Worm (Caenorhabditis elegans) whole organism, young adult: Measurements from ENCODE around the gene glb-34.
"Not testable (repeated sequence)": the region's sequence is repeated elsewhere in the genome, so short reads cannot be mapped to it uniquely, and the experiment has no call there.

Source experiments
- C17E4.6 ChIP-seq: fragments of 200-800 bp; sonication (Bioruptor generic); IDR thresholded peaks from 2 replicates; pipeline ENCODE4 v1.3.6; 2022; ENCODE audit warnings: missing genetic modification reagents, missing genetic modification characterization, missing compliant biosample characterization
- D2030.7 ChIP-seq: fragments of 200-800 bp; sonication (Bioruptor generic); IDR thresholded peaks from 2 replicates; pipeline ENCODE4 v1.3.6; 2022; ENCODE audit warnings: missing genetic modification reagents, missing genetic modification characterization, missing compliant biosample characterization
- F10E7.11 ChIP-seq: sonication (generic microtip); optimal IDR thresholded peaks from 2 replicates; lab custom pipeline; 2017; ENCODE audit warnings: mild to moderate bottlenecking, missing genetic modification characterization, moderate library complexity, missing compliant biosample characterization
- F22D6.2 ChIP-seq: sonication (generic microtip); optimal IDR thresholded peaks from 2 replicates; lab custom pipeline; 2016; ENCODE audit warnings: mild to moderate bottlenecking, missing genetic modification characterization, missing compliant biosample characterization
- F37B4.10 ChIP-seq: fragments of 200-800 bp; sonication (Bioruptor generic); IDR thresholded peaks from 2 replicates; pipeline ENCODE4 v1.3.6; 2022; ENCODE audit warnings: missing genetic modification characterization, missing compliant biosample characterization
- K11D2.4 ChIP-seq: fragments of 200-800 bp; sonication (Bioruptor generic); IDR thresholded peaks from 2 replicates; pipeline ENCODE4 v1.3.6; 2022; ENCODE audit warnings: missing genetic modification reagents, missing genetic modification characterization, missing compliant biosample characterization
- Y95B8A.8 ChIP-seq: fragments of 200-800 bp; sonication (Bioruptor generic); IDR thresholded peaks from 2 replicates; pipeline ENCODE4 v1.3.6; 2022; ENCODE audit warnings: missing genetic modification reagents, missing genetic modification characterization, missing compliant biosample characterization
- aptf-2 ChIP-seq: fragments of 200-800 bp; sonication (Bioruptor generic); conservative IDR thresholded peaks from 2 replicates; pipeline ENCODE4 v1.3.6; 2022; ENCODE audit warnings: missing genetic modification reagents, missing genetic modification characterization, missing compliant biosample characterization
- athp-1 ChIP-seq: sonication (generic microtip); optimal IDR thresholded peaks from 2 replicates; lab custom pipeline; 2017; ENCODE audit warnings: mild to moderate bottlenecking, missing genetic modification characterization, missing compliant biosample characterization
- attf-6 ChIP-seq: fragments of 200-800 bp; sonication (Bioruptor generic); IDR thresholded peaks from 2 replicates; pipeline ENCODE4 v1.3.6; 2022; ENCODE audit warnings: missing genetic modification reagents, missing genetic modification characterization, missing compliant biosample characterization
- ceh-58 ChIP-seq: fragments of 200-800 bp; sonication (Bioruptor generic); IDR thresholded peaks from 2 replicates; pipeline ENCODE4 v1.3.6; 2022; ENCODE audit warnings: missing genetic modification characterization, missing compliant biosample characterization
- chd-7 ChIP-seq: sonication (generic microtip); optimal IDR thresholded peaks from 2 replicates; lab custom pipeline; 2016; ENCODE audit warnings: mild to moderate bottlenecking, missing genetic modification characterization, moderate library complexity, missing compliant biosample characterization
- die-1 ChIP-seq: sonication (generic microtip); optimal IDR thresholded peaks from 2 replicates; lab custom pipeline; 2016; ENCODE audit warnings: missing genotype, mild to moderate bottlenecking, missing genetic modification characterization, missing compliant biosample characterization
- dox-1 ChIP-seq: fragments of 200-800 bp; sonication (Bioruptor generic); IDR thresholded peaks from 2 replicates; pipeline ENCODE4 v1.3.6; 2022; ENCODE audit warnings: missing genetic modification reagents, missing genetic modification characterization, missing compliant biosample characterization
- ets-4 ChIP-seq: fragments of 200-800 bp; sonication (Bioruptor generic); optimal IDR thresholded peaks from 2 replicates; lab custom pipeline; 2018; ENCODE audit warnings: mild to moderate bottlenecking, missing genetic modification characterization, missing compliant biosample characterization
- hlh-26 ChIP-seq: fragments of 200-800 bp; sonication (Bioruptor generic); conservative IDR thresholded peaks from 2 replicates; pipeline ENCODE4 v1.3.6; 2022; ENCODE audit warnings: missing genetic modification reagents, missing genetic modification characterization, missing compliant biosample characterization
- hmg-1.2 ChIP-seq: fragments of 200-800 bp; sonication (Bioruptor generic); IDR thresholded peaks from 2 replicates; pipeline ENCODE4 v1.3.6; 2022; ENCODE audit warnings: missing genetic modification reagents, missing genetic modification characterization, missing compliant biosample characterization
- hmg-20 ChIP-seq: fragments of 200-800 bp; sonication (Bioruptor generic); IDR thresholded peaks from 2 replicates; pipeline ENCODE4 v1.3.6; 2022; ENCODE audit warnings: missing genetic modification reagents, missing genetic modification characterization, missing compliant biosample characterization
- hsf-1 ChIP-seq: fragments of 200-800 bp; sonication (Bioruptor generic); IDR thresholded peaks from 2 replicates; pipeline ENCODE4 v1.3.6; 2022; ENCODE audit warnings: missing genetic modification reagents, missing genetic modification characterization, missing compliant biosample characterization
- let-607 ChIP-seq, 2 experiments: fragments of 200-800 bp in 1 of 2; sonication (Bioruptor generic) in 1 of 2; sonication (generic microtip) in 1 of 2; optimal IDR thresholded peaks; 2 replicates each; lab custom pipeline; 2016 to 2018; ENCODE audit warnings: mild to moderate bottlenecking in 2 of 2, missing compliant biosample characterization in 2 of 2, missing genetic modification characterization in 2 of 2, moderate library complexity in 2 of 2, missing genotype in 1 of 2
- mes-4 ChIP-seq: sonication (generic microtip); optimal IDR thresholded peaks from 2 replicates; lab custom pipeline; 2016; ENCODE audit warnings: missing genotype, missing genetic modification characterization, missing compliant biosample characterization
- nfya-1 ChIP-seq: sonication (generic microtip); optimal IDR thresholded peaks from 2 replicates; lab custom pipeline; 2017; ENCODE audit warnings: antibody characterized with exemption, missing compliant biosample characterization, missing genetic modification characterization, borderline replicate concordance; ENCODE audit not compliant: insufficient read depth
- nhr-80 ChIP-seq: sonication (generic microtip); optimal IDR thresholded peaks from 2 replicates; lab custom pipeline; 2016; ENCODE audit warnings: missing genetic modification characterization, missing compliant biosample characterization
- pha-4 ChIP-seq: fragments of 150-350 bp; sonication (generic microtip); optimal IDR thresholded peaks from 2 replicates; lab custom pipeline; 2014; ENCODE audit warnings: missing biosample characterization, missing genetic modification reagents, missing genetic modification characterization
- snpc-1.3 ChIP-seq: sonication (generic microtip); optimal IDR thresholded peaks from 2 replicates; lab custom pipeline; 2017; ENCODE audit warnings: missing genetic modification characterization, mild to moderate bottlenecking, missing compliant biosample characterization, antibody characterized with exemption, moderate library complexity, missing genotype, missing genetic modification reagents; ENCODE audit not compliant: insufficient read depth
- snpc-4 ChIP-seq, 5 experiments: fragments of 150-350 bp in 1 of 5; sonication (generic microtip) in 4 of 5; optimal IDR thresholded peaks; 2 replicates each; lab custom pipeline; 2014 to 2018; ENCODE audit warnings: missing genetic modification characterization in 5 of 5, missing biosample characterization in 3 of 5, antibody characterized with exemption in 2 of 5, mild to moderate bottlenecking in 2 of 5, missing compliant biosample characterization in 2 of 5, missing genotype in 2 of 5, moderate library complexity in 2 of 5, missing genetic modification reagents in 1 of 5
- tlf-1 ChIP-seq: fragments of 200-800 bp; sonication (Bioruptor generic); optimal IDR thresholded peaks from 2 replicates; lab custom pipeline; 2018; ENCODE audit warnings: mild to moderate bottlenecking, missing genetic modification characterization, missing compliant biosample characterization

glb-34 gene

ce11 chrIV:14562649-14563268 is 9.7 kb downstream of the glb-34 start:
- no peak for TF ChIP-seq Y95B8A.8
- peak; percentile 44 for TF ChIP-seq nhr-80 (tag; lab: Kevin White, UChicago)
- TF ChIP-seq snpc-4 (GFP tag; optimal IDR thresholded peaks at IDR 0.05; lab: Kevin White, UChicago): peak; percentile 34
- TF ChIP-seq snpc-4 (tag; optimal IDR thresholded peaks at IDR 0.05; lab: Kevin White, UChicago): peak; percentile 8 to 87 (median 44)
- TF ChIP-seq attf-6: peak; percentile 27; the same call in 1 of the 2 replicates
- no peak for TF ChIP-seq hmg-20 (GFP tag; lab: Robert Waterston, UW)

- TF ChIP-seq hsf-1 (GFP tag; lab: Robert Waterston, UW) (no peak), hlh-26 (GFP tag; lab: Robert Waterston, UW) (no peak), aptf-2 (GFP tag; lab: Robert Waterston, UW) (no peak), pha-4 (tag; lab: Kevin White, UChicago) (peak; percentile 20)
These were observed 10.8 kb downstream of the glb-34 start for ce11 chrIV:14561677-14562076.

ce11 chrIV:14559267-14559666 is 13.2 kb downstream of the glb-34 start:
- TF ChIP-seq snpc-1.3 (tag; lab: Kevin White, UChicago) (no peak), C17E4.6 (GFP tag; lab: Robert Waterston, UW) (no peak), dox-1 (GFP tag; lab: Robert Waterston, UW) (no peak), chd-7 (tag; lab: Kevin White, UChicago) (no peak), athp-1 (tag; lab: Kevin White, UChicago) (no peak), hmg-1.2 (GFP tag; lab: Robert Waterston, UW) (no peak), F37B4.10 (no peak)
- TF ChIP-seq, all 124 proteins: peak for 0

- TF ChIP-seq ets-4 (GFP tag; lab: Kevin White, UChicago) (no peak), F10E7.11 (tag; lab: Kevin White, UChicago) (no peak), F22D6.2 (tag; lab: Kevin White, UChicago) (no peak), tlf-1 (no peak), K11D2.4 (GFP tag; lab: Robert Waterston, UW) (no peak), die-1 (tag; lab: Kevin White, UChicago) (no peak), let-607 (tag; optimal IDR thresholded peaks at IDR 0.05; lab: Kevin White, UChicago) (no peak), C17E4.6 (GFP tag; lab: Robert Waterston, UW) (no peak)
- TF ChIP-seq, all 124 proteins: peak for 0
These were observed 14.9 kb downstream of the glb-34 start for ce11 chrIV:14557642-14558041.

- TF ChIP-seq mes-4 (tag; lab: Kevin White, UChicago): no peak
- no peak for TF ChIP-seq ceh-58 (GFP tag; lab: Robert Waterston, UW)
These were observed 17.7 kb downstream of the glb-34 start, which contains the start of gene Y57G11B.6 for ce11 chrIV:14554788-14555187. Gene Y57G11B.6, minus strand, starts transcription at chrIV:14554888.

ce11 chrIV:14551870-14552269 is 20.6 kb downstream of the glb-34 start, which contains the start of gene pals-30:
Gene pals-30, minus strand, starts transcription at chrIV:14551970.
- TF ChIP-seq dox-1 (GFP tag; lab: Robert Waterston, UW); D2030.7 (GFP tag; lab: Robert Waterston, UW); nfya-1: not testable (repeated sequence)
